Fruit fly (Drosophila melanogaster): ENCODE data around the gene dgrn.

dgrn gene

dm6 chr3R:5846570-5847270, 22.3 kb downstream of the dgrn start, which contains the start of gene CG14676:
TSS of gene CG14676 (plus strand) at chr3R:5847220.
- TF ChIP-seq Sp1 (GFP tag; optimal IDR thresholded peaks at IDR 0.05), result no peak
- no peak for TF ChIP-seq woc (GFP tag; optimal IDR thresholded peaks at IDR 0.05)
- TF ChIP-seq Myc (optimal IDR thresholded peaks at IDR 0.05), result peak; percentile 14
- TF ChIP-seq Jra (GFP tag; optimal IDR thresholded peaks at IDR 0.05), result no peak
- TF ChIP-seq CG9705 (GFP tag; optimal IDR thresholded peaks at IDR 0.05), result no peak
- no peak for TF ChIP-seq Hr78 (GFP tag; optimal IDR thresholded peaks at IDR 0.05)
- TF ChIP-seq HLH106 (tag; optimal IDR thresholded peaks at IDR 0.05), result no peak
- no peak for TF ChIP-seq ey (GFP tag; optimal IDR thresholded peaks at IDR 0.05)

- TF ChIP-seq Mio (GFP tag; optimal IDR thresholded peaks at IDR 0.05), result no peak
- TF ChIP-seq tai (GFP tag; optimal IDR thresholded peaks at IDR 0.05), result no peak
- TF ChIP-seq Hr78 (GFP tag; optimal IDR thresholded peaks at IDR 0.05), result no peak
Measured at dm6 chr3R:5853032-5853431, 28.6 kb downstream of the dgrn start, which contains the start of gene CG34287. TSS of gene CG34287 (plus strand) at chr3R:5853332.

dm6 chr3R:5856215-5856614, 31.8 kb downstream of the dgrn start, which contains the start of the genes disp and ECSIT:
TSS of gene disp (minus strand) at chr3R:5856311.
TSS of gene ECSIT (plus strand) at chr3R:5856585.
- TF ChIP-seq ey (GFP tag; optimal IDR thresholded peaks at IDR 0.05) (no peak), OdsH (GFP tag; optimal IDR thresholded peaks at IDR 0.05) (peak; percentile 44), HLH106 (tag; optimal IDR thresholded peaks at IDR 0.05) (peak; percentile 61), Rel (GFP tag; optimal IDR thresholded peaks at IDR 0.05) (no peak), Rel (tag; optimal IDR thresholded peaks at IDR 0.05) (no peak), dmrt93B (GFP tag; optimal IDR thresholded peaks at IDR 0.05) (peak; percentile 28), woc (GFP tag; optimal IDR thresholded peaks at IDR 0.05) (peak; percentile 83), Myc (optimal IDR thresholded peaks at IDR 0.05) (peak; percentile 98), Vsx2 (GFP tag; optimal IDR thresholded peaks at IDR 0.05; ENCODE audit: partially characterized antibody) (no peak), CG9705 (GFP tag; optimal IDR thresholded peaks at IDR 0.05) (peak; percentile 38), sv (GFP tag; optimal IDR thresholded peaks at IDR 0.05) (peak; percentile 34), CrebA (GFP tag; optimal IDR thresholded peaks at IDR 0.05; ENCODE audit: borderline replicate concordance) (no peak), br (GFP tag; optimal IDR thresholded peaks at IDR 0.05) (peak; percentile 46), psq (GFP tag; optimal IDR thresholded peaks at IDR 0.05) (peak; percentile 34)

- TF ChIP-seq br (GFP tag; optimal IDR thresholded peaks at IDR 0.05), result no peak
- TF ChIP-seq Dif (GFP tag; optimal IDR thresholded peaks at IDR 0.05; ENCODE audit: partially characterized antibody), result peak; percentile 7
- no peak for TF ChIP-seq pan (optimal IDR thresholded peaks at IDR 0.05)
- no peak for TF ChIP-seq OdsH (GFP tag; optimal IDR thresholded peaks at IDR 0.05)
- TF ChIP-seq woc (GFP tag; optimal IDR thresholded peaks at IDR 0.05), result no peak
- TF ChIP-seq dl (GFP tag; optimal IDR thresholded peaks at IDR 0.05; ENCODE audit: insufficient read depth in 1 of 2, partially characterized antibody in 2 of 2), result no peak
- no peak for TF ChIP-seq CG32264 (GFP tag; optimal IDR thresholded peaks at IDR 0.05)
- no peak for TF ChIP-seq Dfd (GFP tag; optimal IDR thresholded peaks at IDR 0.05)
Measured at dm6 chr3R:5860736-5861217, 36.4 kb downstream of the dgrn start.

dm6 chr3R:5861218-5861902, 36.9 kb downstream of the dgrn start:
- TF ChIP-seq dl (GFP tag; optimal IDR thresholded peaks at IDR 0.05; ENCODE audit: insufficient read depth in 1 of 2, partially characterized antibody in 2 of 2) (no peak), dmrt93B (GFP tag; optimal IDR thresholded peaks at IDR 0.05) (peak; percentile 40), jim (GFP tag; optimal IDR thresholded peaks at IDR 0.05) (no peak), rgr (GFP tag; optimal IDR thresholded peaks at IDR 0.05) (peak; percentile 38), h (GFP tag; optimal IDR thresholded peaks at IDR 0.05) (peak; percentile 36), psq (GFP tag; optimal IDR thresholded peaks at IDR 0.05) (peak; percentile 46), CrebA (GFP tag; optimal IDR thresholded peaks at IDR 0.05; ENCODE audit: borderline replicate concordance) (no peak), Hr83 (GFP tag; optimal IDR thresholded peaks at IDR 0.05; ENCODE audit: poor library complexity, severe bottlenecking) (peak; percentile 67), Dif (GFP tag; optimal IDR thresholded peaks at IDR 0.05; ENCODE audit: partially characterized antibody) (no peak), woc (GFP tag; optimal IDR thresholded peaks at IDR 0.05) (peak; percentile 53), Myc (optimal IDR thresholded peaks at IDR 0.05) (no peak), Hr78 (GFP tag; optimal IDR thresholded peaks at IDR 0.05) (no peak), lola (GFP tag; optimal IDR thresholded peaks at IDR 0.05) (no peak), sv (GFP tag; optimal IDR thresholded peaks at IDR 0.05) (peak; percentile 50), N (GFP tag; optimal IDR thresholded peaks at IDR 0.05) (no peak), Rel (GFP tag; optimal IDR thresholded peaks at IDR 0.05) (no peak), Rel (tag; optimal IDR thresholded peaks at IDR 0.05) (no peak), Sp1 (GFP tag; optimal IDR thresholded peaks at IDR 0.05) (peak; percentile 35), Jra (GFP tag; optimal IDR thresholded peaks at IDR 0.05) (peak; percentile 24), fru (GFP tag; optimal IDR thresholded peaks at IDR 0.05) (peak; percentile 39), CG32264 (GFP tag; optimal IDR thresholded peaks at IDR 0.05) (no peak), ey (GFP tag; optimal IDR thresholded peaks at IDR 0.05) (peak; percentile 59), HLH106 (tag; optimal IDR thresholded peaks at IDR 0.05) (no peak), sage (GFP tag; optimal IDR thresholded peaks at IDR 0.05) (no peak), foxo (GFP tag; optimal IDR thresholded peaks at IDR 0.05) (peak in 1 of 2 experiments; percentile 59), brk (GFP tag; optimal IDR thresholded peaks at IDR 0.05) (no peak), OdsH (GFP tag; optimal IDR thresholded peaks at IDR 0.05) (peak; percentile 39), Dfd (GFP tag; optimal IDR thresholded peaks at IDR 0.05) (no peak), CG9705 (GFP tag; optimal IDR thresholded peaks at IDR 0.05) (no peak)
